Fruit fly (Drosophila melanogaster) whole organism, embryonic: ENCODE data around the gene Hph.

ENCODE experiments used
- Abd-B ChIP-seq: fragments of 200-800 bp; sonication (Bioruptor generic); optimal IDR thresholded peaks from 2 replicates; lab custom pipeline; 2018; ENCODE audit warnings: missing biosample characterization, mild to moderate bottlenecking, missing genetic modification characterization, moderate library complexity
- Awh ChIP-seq: fragments of 200-800 bp; sonication (Bioruptor generic); IDR thresholded peaks from 2 replicates; pipeline ENCODE4, ENCODE4 v1.3.6; 2022; ENCODE audit warnings: missing biosample characterization, missing genetic modification characterization
- Bteb2 ChIP-seq: fragments of 200-800 bp; sonication (Bioruptor generic); optimal IDR thresholded peaks from 2 replicates; lab custom pipeline; 2016; ENCODE audit warnings: missing biosample characterization, missing genetic modification characterization
- CG10565 ChIP-seq: fragments of 200-800 bp; sonication (Bioruptor generic); optimal IDR thresholded peaks from 3 replicates; lab custom pipeline; 2016; ENCODE audit warnings: missing biosample characterization, mild to moderate bottlenecking, missing genetic modification characterization
- CG10654 ChIP-seq: fragments of 200-800 bp; sonication (Bioruptor generic); optimal IDR thresholded peaks from 2 replicates; lab custom pipeline; 2016; ENCODE audit warnings: missing biosample characterization, missing genetic modification characterization
- CG12219 ChIP-seq: fragments of 200-800 bp; sonication (Bioruptor generic); optimal IDR thresholded peaks from 3 replicates; lab custom pipeline; 2018; ENCODE audit warnings: missing biosample characterization, mild to moderate bottlenecking, missing genetic modification characterization
- CG12236 ChIP-seq: fragments of 200-800 bp; sonication (Bioruptor generic); optimal IDR thresholded peaks from 2 replicates; lab custom pipeline; 2016; ENCODE audit warnings: missing biosample characterization, missing genetic modification characterization
- CG16863 ChIP-seq: fragments of 200-800 bp; sonication (Bioruptor generic); optimal IDR thresholded peaks from 3 replicates; lab custom pipeline; 2016; ENCODE audit warnings: missing biosample characterization, missing genetic modification characterization
- CG17359 ChIP-seq: fragments of 200-800 bp; sonication (Bioruptor generic); optimal IDR thresholded peaks from 3 replicates; lab custom pipeline; 2018; ENCODE audit warnings: missing biosample characterization, mild to moderate bottlenecking, missing genetic modification characterization, moderate library complexity
- CG32772 ChIP-seq: fragments of 200-800 bp; sonication (Bioruptor generic); IDR thresholded peaks from 2 replicates; pipeline ENCODE4 v1.3.6; 2022; ENCODE audit warnings: missing biosample characterization, missing genetic modification characterization
- CG3726 ChIP-seq: fragments of 200-800 bp; sonication (Bioruptor generic); IDR thresholded peaks from 3 replicates; pipeline ENCODE4, ENCODE4 v1.3.6; 2022; ENCODE audit warnings: missing biosample characterization, missing genetic modification characterization
- CG3838 ChIP-seq: fragments of 200-800 bp; sonication (Bioruptor generic); optimal IDR thresholded peaks from 3 replicates; lab custom pipeline; 2016; ENCODE audit warnings: missing biosample characterization, missing genetic modification characterization
- CG6765 ChIP-seq: fragments of 200-800 bp; sonication (Bioruptor generic); optimal IDR thresholded peaks from 3 replicates; lab custom pipeline; 2017; ENCODE audit warnings: missing biosample characterization, mild to moderate bottlenecking, missing genetic modification characterization
- CG6813 ChIP-seq: fragments of 200-800 bp; sonication (Bioruptor generic); optimal IDR thresholded peaks from 2 replicates; lab custom pipeline; 2017; ENCODE audit warnings: missing biosample characterization, missing genetic modification characterization, mild to moderate bottlenecking, moderate library complexity, missing genetic modification reagents
- CG8944 ChIP-seq: fragments of 200-800 bp; sonication (Bioruptor generic); optimal IDR thresholded peaks from 3 replicates; lab custom pipeline; 2016; ENCODE audit warnings: missing biosample characterization, missing genetic modification characterization
- CHES-1-like ChIP-seq: fragments of 200-800 bp; sonication (Bioruptor generic); optimal IDR thresholded peaks from 2 replicates; lab custom pipeline; 2016; ENCODE audit warnings: missing biosample characterization, missing genetic modification characterization
- Chrac-16 ChIP-seq: fragments of 200-800 bp; sonication (Bioruptor generic); optimal IDR thresholded peaks from 3 replicates; lab custom pipeline; 2016; ENCODE audit warnings: missing biosample characterization, missing genetic modification characterization
- Dad ChIP-seq: fragments of 200-800 bp; sonication (Bioruptor generic); optimal IDR thresholded peaks from 3 replicates; lab custom pipeline; 2016; ENCODE audit warnings: missing biosample characterization, missing genetic modification characterization
- Dek ChIP-seq: fragments of 200-800 bp; sonication (Bioruptor generic); optimal IDR thresholded peaks from 3 replicates; lab custom pipeline; 2019; ENCODE audit warnings: missing biosample characterization, mild to moderate bottlenecking, missing genetic modification characterization, moderate library complexity
- Dfd ChIP-seq, 2 experiments: fragments of >200 bp; optimal IDR thresholded peaks; 2 replicates each; lab custom pipeline; 2017; ENCODE audit warnings: missing biosample characterization in 2 of 2, missing genetic modification characterization in 2 of 2
- Gsc ChIP-seq: fragments of 200-800 bp; sonication (Bioruptor generic); IDR thresholded peaks from 2 replicates; pipeline ENCODE4 v1.3.6; 2022; ENCODE audit warnings: missing biosample characterization, missing genetic modification characterization
- Gug ChIP-seq: fragments of 200-800 bp; sonication (Bioruptor generic); IDR thresholded peaks from 4 replicates; pipeline ENCODE4 v1.3.6; 2022; ENCODE audit warnings: missing biosample characterization, missing genetic modification characterization
- HmgD ChIP-seq: fragments of 200-800 bp; sonication (Bioruptor generic); optimal IDR thresholded peaks from 3 replicates; lab custom pipeline; 2016; ENCODE audit warnings: missing biosample characterization, missing genetic modification characterization
- Hmx ChIP-seq: fragments of 200-800 bp; sonication (Bioruptor generic); optimal IDR thresholded peaks from 2 replicates; lab custom pipeline; 2016; ENCODE audit warnings: missing biosample characterization, missing genetic modification characterization
- Lim3 ChIP-seq: fragments of 200-800 bp; sonication (Bioruptor generic); IDR thresholded peaks from 2 replicates; pipeline ENCODE4 v1.3.6; 2022; ENCODE audit warnings: missing biosample characterization, missing genetic modification characterization
- Lpt ChIP-seq: fragments of >200 bp; optimal IDR thresholded peaks from 2 replicates; lab custom pipeline; 2018; ENCODE audit warnings: missing biosample characterization, missing genetic modification characterization
- Optix ChIP-seq: fragments of 200-800 bp; sonication (Bioruptor generic); IDR thresholded peaks from 3 replicates; pipeline ENCODE4 v1.3.6; 2022; ENCODE audit warnings: missing biosample characterization, missing genetic modification characterization
- Xbp1 ChIP-seq: fragments of 200-800 bp; sonication (Bioruptor generic); optimal IDR thresholded peaks from 3 replicates; lab custom pipeline; 2016; ENCODE audit warnings: missing biosample characterization, mild to moderate bottlenecking, missing genetic modification characterization
- ap ChIP-seq: fragments of 200-800 bp; sonication (Bioruptor generic); IDR thresholded peaks from 2 replicates; pipeline ENCODE4 v1.3.6; 2022; ENCODE audit warnings: missing biosample characterization, missing genetic modification characterization
- bcd ChIP-seq: fragments of 200-800 bp; sonication (Bioruptor generic); optimal IDR thresholded peaks from 2 replicates; lab custom pipeline; 2017; ENCODE audit warnings: missing biosample characterization, mild to moderate bottlenecking, missing genetic modification characterization
- cad ChIP-seq: fragments of >200 bp; optimal IDR thresholded peaks from 2 replicates; lab custom pipeline; 2017; ENCODE audit warnings: missing biosample characterization, missing genetic modification characterization
- croc ChIP-seq: fragments of 200-800 bp; sonication (Bioruptor generic); conservative IDR thresholded peaks from 3 replicates; pipeline ENCODE4 v1.3.6; 2022; ENCODE audit warnings: missing biosample characterization, missing genetic modification characterization
- danr ChIP-seq: fragments of 200-800 bp; sonication (Bioruptor generic); IDR thresholded peaks from 2 replicates; pipeline ENCODE4 v1.3.6; 2022; ENCODE audit warnings: missing biosample characterization, missing genetic modification characterization
- dimm ChIP-seq: fragments of 200-800 bp; sonication (Bioruptor generic); IDR thresholded peaks from 2 replicates; pipeline ENCODE4 v1.3.6; 2022; ENCODE audit warnings: missing biosample characterization, missing genetic modification characterization
- esg ChIP-seq: fragments of 200-800 bp; sonication (Bioruptor generic); conservative IDR thresholded peaks from 2 replicates; pipeline ENCODE4 v1.3.6; 2022; ENCODE audit warnings: missing biosample characterization, missing genetic modification characterization
- exex ChIP-seq: fragments of 200-800 bp; sonication (Bioruptor generic); optimal IDR thresholded peaks from 4 replicates; lab custom pipeline; 2018; ENCODE audit warnings: missing biosample characterization, mild to moderate bottlenecking, missing genetic modification characterization, moderate library complexity
- gem ChIP-seq: fragments of 200-800 bp; sonication (Bioruptor generic); optimal IDR thresholded peaks from 2 replicates; lab custom pipeline; 2019; ENCODE audit warnings: missing biosample characterization, mild to moderate bottlenecking, missing genetic modification characterization, moderate library complexity
- jing ChIP-seq: fragments of 200-800 bp; sonication (Bioruptor generic); optimal IDR thresholded peaks from 2 replicates; lab custom pipeline; 2018; ENCODE audit warnings: missing biosample characterization, mild to moderate bottlenecking, missing genetic modification characterization
- kah ChIP-seq: fragments of 200-800 bp; sonication (Bioruptor generic); optimal IDR thresholded peaks from 2 replicates; lab custom pipeline; 2018; ENCODE audit warnings: missing biosample characterization, mild to moderate bottlenecking, missing genetic modification characterization
- mld ChIP-seq: fragments of 200-800 bp; sonication (Bioruptor generic); IDR thresholded peaks from 3 replicates; pipeline ENCODE4 v1.3.6; 2022; ENCODE audit warnings: missing biosample characterization, missing genetic modification characterization; ENCODE audit not compliant: partially characterized antibody
- nau ChIP-seq: fragments of 200-800 bp; sonication (Bioruptor generic); optimal IDR thresholded peaks from 3 replicates; lab custom pipeline; 2017; ENCODE audit warnings: missing biosample characterization, mild to moderate bottlenecking, missing genetic modification characterization, missing genetic modification reagents
- onecut ChIP-seq: fragments of 200-800 bp; sonication (Bioruptor generic); IDR thresholded peaks from 2 replicates; pipeline ENCODE4 v1.3.6; 2022; ENCODE audit warnings: missing biosample characterization, missing genetic modification characterization
- p53 ChIP-seq: fragments of 200-800 bp; sonication (Bioruptor generic); optimal IDR thresholded peaks from 2 replicates; lab custom pipeline; 2016; ENCODE audit warnings: missing biosample characterization, missing genetic modification characterization
- pho ChIP-seq: fragments of 200-800 bp; sonication (Bioruptor generic); optimal IDR thresholded peaks from 2 replicates; lab custom pipeline; 2016; ENCODE audit warnings: missing biosample characterization, missing genetic modification characterization
- rib ChIP-seq: fragments of 200-800 bp; sonication (Bioruptor generic); IDR thresholded peaks from 2 replicates; pipeline ENCODE4 v1.3.6; 2022; ENCODE audit warnings: missing biosample characterization, missing genetic modification characterization
- sens ChIP-seq: fragments of 200-800 bp; sonication (Bioruptor generic); peaks from one replicate; lab custom pipeline; 2016; ENCODE audit warnings: missing biosample characterization, missing genetic modification characterization
- sens-2 ChIP-seq: fragments of 200-800 bp; sonication (Bioruptor generic); IDR thresholded peaks from 2 replicates; pipeline ENCODE4 v1.3.6; 2022; ENCODE audit warnings: missing biosample characterization, missing genetic modification characterization
- sqz ChIP-seq: fragments of 200-800 bp; sonication (Bioruptor generic); optimal IDR thresholded peaks from 3 replicates; lab custom pipeline; 2018; ENCODE audit warnings: missing biosample characterization, mild to moderate bottlenecking, missing genetic modification characterization
- tin ChIP-seq: fragments of 200-800 bp; sonication (Bioruptor generic); optimal IDR thresholded peaks from 3 replicates; lab custom pipeline; 2016; ENCODE audit warnings: missing biosample characterization, missing genetic modification characterization
- unpg ChIP-seq: fragments of 200-800 bp; sonication (Bioruptor generic); optimal IDR thresholded peaks from 3 replicates; lab custom pipeline; 2018; ENCODE audit warnings: missing biosample characterization, mild to moderate bottlenecking, missing genetic modification characterization, moderate library complexity
- wek ChIP-seq: fragments of 200-800 bp; sonication (Bioruptor generic); optimal IDR thresholded peaks from 3 replicates; lab custom pipeline; 2018; ENCODE audit warnings: missing biosample characterization, mild to moderate bottlenecking, missing genetic modification characterization, moderate library complexity

The Hph gene

DNA sequence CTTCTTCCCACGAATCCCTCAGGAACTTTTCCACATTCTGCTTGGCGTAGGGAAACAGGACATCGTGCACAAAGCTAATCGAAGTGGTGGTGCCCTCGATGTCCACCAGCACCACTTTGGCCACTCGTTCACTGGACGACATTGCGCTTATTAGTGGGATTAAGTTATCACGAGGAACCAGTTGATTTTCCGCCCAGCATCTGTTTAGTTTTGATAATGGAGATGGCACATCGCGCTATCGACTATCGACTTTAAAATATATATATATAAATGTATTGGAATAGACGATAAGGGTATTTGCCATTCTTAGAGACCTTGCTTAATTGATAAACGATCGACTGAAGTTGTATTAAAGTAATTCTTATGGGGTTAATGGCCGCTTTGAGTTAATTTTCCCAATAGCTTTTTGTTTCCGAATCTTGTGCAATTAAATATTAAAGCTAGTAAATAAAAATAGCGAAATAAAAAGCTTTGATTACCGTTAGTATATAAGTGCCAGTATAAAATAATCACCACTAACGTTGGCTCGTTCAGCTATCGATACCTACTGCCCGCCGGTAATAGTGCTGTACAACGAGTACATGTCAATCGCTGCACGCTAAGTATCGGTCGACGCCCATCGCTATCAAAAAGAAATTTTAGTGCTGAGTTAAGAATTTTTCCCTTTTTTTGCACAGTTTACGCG, at the start of gene Hph, which contains the start of gene Enoph (continued):
- TF ChIP-seq Hmx (no peak), CHES-1-like (GFP tag; lab: Kevin White, UChicago) (peak; percentile 68), exex (tag; lab: Kevin White, UChicago) (peak; percentile 11), CG12219 (GFP tag; lab: Kevin White, UChicago) (no peak), CG3838 (GFP tag; lab: Kevin White, UChicago) (no peak), kah (GFP tag; lab: Kevin White, UChicago) (no peak), HmgD (peak; percentile 42), Dad (GFP tag; lab: Kevin White, UChicago) (peak; percentile 31), tin (GFP tag; lab: Kevin White, UChicago) (peak; percentile 69), croc (GFP tag; lab: Robert Waterston, UW) (no peak), CG10654 (peak; percentile 46), CG16863 (peak; percentile 43), jing (GFP tag; lab: Kevin White, UChicago) (no peak), ap (GFP tag; lab: Robert Waterston, UW) (peak; percentile 47; the same call in 1 of the 2 replicates), CG12236 (no peak), CG17359 (tag; lab: Kevin White, UChicago) (peak; percentile 58), Abd-B (GFP tag; lab: Kevin White, UChicago) (peak; percentile 79), CG10565 (GFP tag; lab: Kevin White, UChicago) (no peak), sens (GFP tag; lab: Kevin White, UChicago) (peak; percentile 91), p53 (peak; percentile 5), Optix (GFP tag; lab: Robert Waterston, UW) (no peak), sqz (GFP tag; lab: Kevin White, UChicago) (no peak), danr (GFP tag; lab: Robert Waterston, UW) (peak; percentile 45; the same call in 1 of the 2 replicates), Lim3 (GFP tag; lab: Robert Waterston, UW) (no peak), unpg (peak; percentile 46), Xbp1 (GFP tag; lab: Kevin White, UChicago) (peak; percentile 69), mld (GFP tag; lab: Robert Waterston, UW) (peak; percentile 48; the same call in 1 of the 3 replicates), CG6765 (no peak), onecut (GFP tag; lab: Robert Waterston, UW) (no peak), Dfd (GFP tag; optimal IDR thresholded peaks at IDR 0.05; lab: Kevin White, UChicago) (no peak), CG6813 (GFP tag; lab: Kevin White, UChicago) (no peak), nau (GFP tag; lab: Kevin White, UChicago) (no peak), Gsc (GFP tag; lab: Robert Waterston, UW) (no peak), Bteb2 (GFP tag; lab: Kevin White, UChicago) (peak; percentile 20), Lpt (GFP tag; lab: Kevin White, UChicago) (no peak), Chrac-16 (peak; percentile 64), Gug (peak; percentile 52; the same call in 1 of the 4 replicates), CG3726 (GFP tag; lab: Robert Waterston, UW) (no peak), gem (tag; lab: Kevin White, UChicago) (peak; percentile 76), bcd (GFP tag; lab: Kevin White, UChicago) (peak; percentile 61), wek (peak; percentile 66), CG8944 (peak; percentile 37), CG32772 (GFP tag; lab: Robert Waterston, UW) (peak; percentile 27; the same call in 1 of the 2 replicates), cad (no peak), Awh (GFP tag; lab: Robert Waterston, UW) (0 out of 2 replicates have a peak, but pooled peaks have one; percentile 29), esg (peak; percentile 54; the same call in 1 of the 2 replicates), Dek (tag; lab: Kevin White, UChicago) (peak; percentile 36), sens-2 (GFP tag; lab: Robert Waterston, UW) (no peak), rib (GFP tag; lab: Robert Waterston, UW) (peak; percentile 47; the same call in 1 of the 2 replicates), pho (GFP tag; lab: Kevin White, UChicago) (peak; percentile 51), dimm (GFP tag; lab: Robert Waterston, UW) (no peak)
